Worm (Caenorhabditis elegans) whole organism, L4/young adult: ENCODE measurements around the gene R08A2.5.
A peak's percentile ranks its signal among the peaks of the same experiment; 100 is the strongest.

ENCODE experiments used
- W03F9.2 ChIP-seq: fragments of 150-350 bp; optimal IDR thresholded peaks from 2 replicates; lab custom pipeline; 2014; ENCODE audit warnings: missing biosample characterization, missing genetic modification characterization
- dao-5 ChIP-seq: sonication (generic microtip); optimal IDR thresholded peaks from 2 replicates; lab custom pipeline; 2016; ENCODE audit warnings: missing genotype, missing genetic modification characterization, moderate library complexity, missing compliant biosample characterization
- him-1 ChIP-seq: sonication (generic microtip); optimal IDR thresholded peaks from 2 replicates; lab custom pipeline; 2016; ENCODE audit warnings: missing genotype, missing genetic modification reagents, missing genetic modification characterization, missing compliant biosample characterization

The R08A2.5 gene

ce11 chrV:14712316-14712715 lies at the start of gene R08A2.5:
Gene R08A2.5 (plus strand): TSS chrV:14712616.
- TF ChIP-seq him-1 (tag; lab: Kevin White, UChicago) (no peak), W03F9.2 (tag; lab: Kevin White, UChicago) (no peak), dao-5 (no peak)

- no peak for TF ChIP-seq dao-5
- TF ChIP-seq him-1 (tag; lab: Kevin White, UChicago), result no peak
- TF ChIP-seq W03F9.2 (tag; lab: Kevin White, UChicago), result no peak
Observed at ce11 chrV:14663006-14663405, 49.4 kb upstream of the R08A2.5 start, which contains the start of gene C47E8.9. Gene C47E8.9 (plus strand): TSS chrV:14663306.

ce11 chrV:14665728-14666127 lies 46.7 kb upstream of the R08A2.5 start, which contains the start of gene C47E8.1:
Gene C47E8.1 (plus strand): TSS chrV:14666028.
- TF ChIP-seq W03F9.2 (tag; lab: Kevin White, UChicago), result no peak
- no peak for TF ChIP-seq dao-5
- TF ChIP-seq him-1 (tag; lab: Kevin White, UChicago), result no peak

DNA sequence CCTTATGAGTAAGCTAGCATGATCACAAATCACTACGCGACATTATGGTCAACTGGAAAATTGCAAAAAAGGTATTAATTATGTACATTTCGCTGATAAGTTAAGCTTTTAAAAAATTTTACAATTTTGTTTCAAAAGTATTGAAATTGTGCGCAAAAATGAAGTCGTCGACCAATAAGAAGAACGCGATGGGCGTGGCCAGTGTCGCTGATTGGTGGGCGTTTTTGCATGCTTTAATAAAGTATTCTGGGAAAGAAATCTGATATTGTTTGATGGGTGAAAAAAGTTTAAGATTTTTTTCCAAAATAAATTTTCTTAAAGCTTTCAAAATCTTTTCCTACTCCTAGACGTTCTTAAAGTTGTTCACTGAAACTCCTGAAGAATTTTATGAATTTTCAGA lies 34.1 kb upstream of the R08A2.5 start:
- TF ChIP-seq him-1 (tag; lab: Kevin White, UChicago) (no peak), dao-5 (no peak), W03F9.2 (tag; lab: Kevin White, UChicago) (no peak)

- TF ChIP-seq him-1 (tag; lab: Kevin White, UChicago) (no peak), W03F9.2 (tag; lab: Kevin White, UChicago) (no peak), dao-5 (no peak)
Observed at ce11 chrV:14680014-14680413, 32.4 kb upstream of the R08A2.5 start, which contains the start of gene C47E8.3. Gene C47E8.3 (plus strand): TSS chrV:14680314.

- TF ChIP-seq W03F9.2 (tag; lab: Kevin White, UChicago) (no peak), him-1 (tag; lab: Kevin White, UChicago) (no peak), dao-5 (no peak)
Observed at ce11 chrV:14682870-14683269, 29.5 kb upstream of the R08A2.5 start.

ce11 chrV:14683291-14683690 lies 29.1 kb upstream of the R08A2.5 start:
- TF ChIP-seq him-1 (tag; lab: Kevin White, UChicago) (no peak), dao-5 (no peak), W03F9.2 (tag; lab: Kevin White, UChicago) (no peak)

DNA sequence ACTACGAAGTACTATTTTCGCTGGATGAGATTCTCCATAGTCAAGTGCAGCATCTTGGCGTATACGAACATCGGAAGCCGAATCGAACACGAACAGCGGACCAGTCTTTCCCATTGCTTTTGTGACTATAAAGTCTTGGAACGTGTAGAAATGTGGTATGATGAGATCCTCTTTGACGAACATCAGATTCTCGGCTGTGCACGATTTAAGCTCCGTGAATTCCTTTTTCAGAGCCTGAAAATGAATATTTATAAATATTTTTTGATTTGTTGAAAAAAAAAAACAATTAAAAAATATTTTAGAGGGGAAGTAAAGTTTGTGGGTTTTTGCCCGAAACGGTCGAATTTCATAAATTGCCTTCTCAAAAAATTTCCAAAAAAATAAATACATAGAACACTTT lies 28.5 kb upstream of the R08A2.5 start:
- TF ChIP-seq him-1 (tag; lab: Kevin White, UChicago), result no peak
- TF ChIP-seq dao-5, result no peak
- no peak for TF ChIP-seq W03F9.2 (tag; lab: Kevin White, UChicago)

- no peak for TF ChIP-seq him-1 (tag; lab: Kevin White, UChicago)
- TF ChIP-seq dao-5, result no peak
- no peak for TF ChIP-seq W03F9.2 (tag; lab: Kevin White, UChicago)
Observed at ce11 chrV:14684359-14685312, 27.8 kb upstream of the R08A2.5 start, which contains the start of gene hsp-90. Gene hsp-90 (plus strand): TSS chrV:14684918.

DNA sequence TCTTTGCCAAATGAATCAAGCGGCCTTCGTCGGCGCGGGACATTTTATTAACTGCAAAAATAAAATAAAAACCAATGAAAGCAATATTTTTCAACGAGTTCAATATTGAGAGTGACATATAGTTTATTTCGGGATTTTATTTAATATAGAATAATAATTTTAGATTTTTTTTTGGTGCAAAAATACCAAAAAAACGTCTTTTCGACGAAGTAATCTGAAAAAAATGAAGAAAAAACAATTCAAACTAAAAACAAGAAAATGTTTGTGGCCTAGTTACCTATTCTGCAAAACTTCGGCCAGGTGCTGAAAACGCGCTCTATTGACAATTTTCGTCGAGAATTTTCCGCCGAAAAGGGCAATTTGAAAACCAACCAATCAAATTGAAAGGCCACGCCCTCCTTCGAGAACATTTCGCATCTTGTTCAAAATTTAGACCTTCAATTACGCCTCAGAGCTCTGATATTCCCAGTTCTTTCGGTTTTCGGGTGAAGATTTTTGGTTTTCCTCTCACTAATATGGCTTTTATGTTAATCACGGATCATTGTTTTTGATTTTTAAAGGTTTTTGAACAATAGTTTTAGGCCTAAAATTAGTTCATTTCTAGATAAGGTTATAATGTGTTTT lies 26.9 kb upstream of the R08A2.5 start, which contains the start of gene C47E8.4:
TSS of gene C47E8.4 (minus strand) at position 51 of the 624 bp plus-strand sequence.
- peak; percentile 94 for TF ChIP-seq W03F9.2 (tag; lab: Kevin White, UChicago)
- TF ChIP-seq dao-5, result no peak
- TF ChIP-seq him-1 (tag; lab: Kevin White, UChicago), result peak; percentile 96

DNA sequence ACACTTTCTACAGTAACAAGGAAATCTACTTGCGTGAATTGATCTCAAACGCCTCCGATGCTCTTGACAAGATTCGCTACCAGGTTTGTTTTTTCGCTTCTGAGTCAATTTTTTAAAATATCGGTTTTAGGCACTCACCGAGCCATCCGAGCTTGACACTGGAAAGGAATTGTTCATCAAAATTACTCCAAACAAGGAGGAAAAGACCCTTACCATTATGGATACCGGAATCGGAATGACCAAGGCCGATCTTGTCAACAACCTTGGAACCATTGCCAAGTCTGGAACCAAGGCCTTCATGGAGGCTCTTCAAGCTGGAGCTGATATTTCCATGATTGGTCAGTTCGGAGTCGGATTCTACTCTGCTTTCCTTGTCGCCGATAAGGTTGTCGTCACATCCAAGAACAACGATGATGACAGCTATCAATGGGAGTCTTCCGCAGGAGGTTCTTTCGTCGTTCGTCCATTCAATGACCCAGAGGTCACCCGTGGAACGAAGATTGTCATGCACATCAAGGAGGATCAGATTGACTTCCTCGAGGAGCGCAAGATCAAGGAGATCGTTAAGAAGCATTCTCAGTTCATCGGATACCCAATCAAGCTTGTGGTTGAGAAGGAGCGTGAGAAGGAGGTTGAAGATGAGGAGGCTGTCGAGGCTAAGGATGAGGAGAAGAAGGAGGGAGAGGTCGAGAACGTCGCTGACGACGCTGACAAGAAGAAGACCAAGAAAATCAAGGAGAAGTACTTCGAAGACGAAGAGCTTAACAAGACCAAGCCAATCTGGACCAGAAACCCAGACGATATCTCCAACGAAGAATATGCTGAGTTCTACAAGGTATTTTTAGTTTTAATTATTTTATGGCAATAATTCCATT lies 25.9 kb upstream of the R08A2.5 start:
- TF ChIP-seq dao-5 (no peak), him-1 (tag; lab: Kevin White, UChicago) (no peak), W03F9.2 (tag; lab: Kevin White, UChicago) (no peak)

DNA sequence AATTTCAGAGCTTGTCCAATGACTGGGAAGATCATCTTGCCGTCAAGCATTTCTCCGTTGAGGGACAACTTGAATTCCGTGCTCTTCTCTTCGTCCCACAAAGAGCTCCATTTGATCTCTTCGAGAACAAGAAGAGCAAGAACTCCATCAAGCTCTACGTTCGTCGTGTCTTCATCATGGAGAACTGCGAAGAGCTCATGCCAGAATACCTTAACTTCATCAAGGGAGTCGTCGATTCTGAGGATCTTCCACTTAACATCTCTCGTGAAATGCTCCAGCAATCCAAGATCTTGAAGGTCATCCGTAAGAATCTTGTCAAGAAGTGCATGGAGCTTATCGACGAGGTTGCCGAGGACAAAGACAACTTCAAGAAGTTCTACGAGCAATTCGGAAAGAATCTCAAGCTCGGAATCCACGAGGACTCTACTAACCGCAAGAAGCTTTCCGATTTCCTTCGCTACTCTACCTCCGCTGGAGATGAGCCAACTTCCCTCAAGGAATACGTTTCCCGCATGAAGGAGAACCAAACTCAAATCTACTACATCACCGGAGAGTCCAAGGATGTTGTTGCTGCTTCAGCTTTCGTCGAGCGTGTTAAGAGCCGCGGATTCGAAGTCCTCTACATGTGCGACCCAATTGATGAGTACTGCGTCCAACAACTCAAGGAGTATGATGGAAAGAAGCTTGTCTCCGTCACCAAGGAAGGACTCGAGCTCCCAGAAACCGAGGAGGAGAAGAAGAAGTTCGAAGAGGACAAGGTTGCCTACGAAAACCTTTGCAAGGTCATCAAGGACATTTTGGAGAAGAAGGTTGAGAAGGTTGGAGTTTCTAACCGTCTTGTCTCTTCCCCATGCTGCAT lies 25.1 kb upstream of the R08A2.5 start:
- no peak for TF ChIP-seq W03F9.2 (tag; lab: Kevin White, UChicago)
- no peak for TF ChIP-seq him-1 (tag; lab: Kevin White, UChicago)
- no peak for TF ChIP-seq dao-5
